Worm (Caenorhabditis elegans): Measurements from ENCODE around the gene C05B5.1.

The C05B5.1 gene

ce11 chrIII:10018007-10018406 lies 29.8 kb upstream of the C05B5.1 start:
- TF ChIP-seq fkh-8 (tag; optimal IDR thresholded peaks at IDR 0.05) (peak; percentile 6), ceh-8 (GFP tag; optimal IDR thresholded peaks at IDR 0.05) (peak; percentile 43), pax-3 (tag; optimal IDR thresholded peaks at IDR 0.05) (no peak), snpc-4 (tag; optimal IDR thresholded peaks at IDR 0.05) (peak; percentile 25)

- TF ChIP-seq ceh-63 (GFP tag; optimal IDR thresholded peaks at IDR 0.05), result no peak
- no peak for TF ChIP-seq nhr-76 (tag; optimal IDR thresholded peaks at IDR 0.05)
- peak; percentile 61 for TF ChIP-seq fkh-10 (GFP tag; optimal IDR thresholded peaks at IDR 0.05)
- TF ChIP-seq lin-13 (GFP tag; optimal IDR thresholded peaks at IDR 0.05), result no peak
- TF ChIP-seq lir-3 (tag; optimal IDR thresholded peaks at IDR 0.05; ENCODE audit: poor library complexity), result no peak
- TF ChIP-seq lsy-2 (tag; optimal IDR thresholded peaks at IDR 0.05), result peak; percentile 7 to 46
- TF ChIP-seq nhr-71 (tag; optimal IDR thresholded peaks at IDR 0.05), result peak; percentile 75
- TF ChIP-seq unc-130 (tag; optimal IDR thresholded peaks at IDR 0.05), result no peak
- no peak for TF ChIP-seq pax-3 (tag; optimal IDR thresholded peaks at IDR 0.05)
- TF ChIP-seq sup-37 (GFP tag; optimal IDR thresholded peaks at IDR 0.05), result no peak
- TF ChIP-seq swsn-7 (tag; optimal IDR thresholded peaks at IDR 0.05), result peak; percentile 43
- TF ChIP-seq rnt-1 (tag; optimal IDR thresholded peaks at IDR 0.05), result no peak
- TF ChIP-seq tlp-1 (tag; optimal IDR thresholded peaks at IDR 0.05), result no peak
- no peak for TF ChIP-seq elt-3 (tag; optimal IDR thresholded peaks at IDR 0.05)
- TF ChIP-seq mab-9 (GFP tag; IDR thresholded peaks at IDR 0.05), result no peak
- no peak for TF ChIP-seq egl-27 (tag; optimal IDR thresholded peaks at IDR 0.05)
- peak; percentile 82 for TF ChIP-seq lin-14 (GFP tag; optimal IDR thresholded peaks at IDR 0.05)
- TF ChIP-seq nhr-11 (tag; optimal IDR thresholded peaks at IDR 0.05), result no peak
- peak; percentile 34 for TF ChIP-seq snpc-4 (tag; optimal IDR thresholded peaks at IDR 0.05)
- peak; percentile 55 for TF ChIP-seq snu-23 (GFP tag; optimal IDR thresholded peaks at IDR 0.05)
- TF ChIP-seq nhr-237 (tag; optimal IDR thresholded peaks at IDR 0.05), result no peak
- TF ChIP-seq vab-15 (tag; optimal IDR thresholded peaks at IDR 0.05), result no peak
- TF ChIP-seq unc-86 (tag; optimal IDR thresholded peaks at IDR 0.05), result peak; percentile 74
- no peak for TF ChIP-seq nhr-20 (tag; optimal IDR thresholded peaks at IDR 0.05)
- no peak for TF ChIP-seq sox-4 (tag; optimal IDR thresholded peaks at IDR 0.05)
- TF ChIP-seq hlh-17 (GFP tag; optimal IDR thresholded peaks at IDR 0.05; ENCODE audit: borderline replicate concordance), result no peak
- TF ChIP-seq ceh-82 (tag; optimal IDR thresholded peaks at IDR 0.05), result peak; percentile 3 to 76 (median 11)
- no peak for TF ChIP-seq C34B4.2 (tag; optimal IDR thresholded peaks at IDR 0.05)
- peak; percentile 49 for TF ChIP-seq xbp-1 (tag; optimal IDR thresholded peaks at IDR 0.05)
- TF ChIP-seq F16B12.6 (tag; optimal IDR thresholded peaks at IDR 0.05), result no peak
- no peak for TF ChIP-seq lin-39 (tag; optimal IDR thresholded peaks at IDR 0.05)
- TF ChIP-seq lin-35 (GFP tag; optimal IDR thresholded peaks at IDR 0.05), result peak in 1 of 2 experiments; percentile 55
- TF ChIP-seq dpl-1 (GFP tag; optimal IDR thresholded peaks at IDR 0.05), result peak in 1 of 3 experiments; percentile 13
- TF ChIP-seq elt-2 (tag; optimal IDR thresholded peaks at IDR 0.05), result no peak
- no peak for TF ChIP-seq Y116A8C.19 (tag; optimal IDR thresholded peaks at IDR 0.05; ENCODE audit: borderline replicate concordance)
- no peak for TF ChIP-seq ztf-11 (tag; optimal IDR thresholded peaks at IDR 0.05)
- no peak for TF ChIP-seq ztf-4 (tag; optimal IDR thresholded peaks at IDR 0.05)
- no peak for TF ChIP-seq unc-98 (GFP tag; IDR thresholded peaks at IDR 0.05)
- TF ChIP-seq unc-62 (GFP tag; optimal IDR thresholded peaks at IDR 0.05), result no peak
- no peak for TF ChIP-seq grh-1 (GFP tag; IDR thresholded peaks at IDR 0.05)
- TF ChIP-seq nhr-19 (GFP tag; conservative IDR thresholded peaks at IDR 0.05), result no peak
- no peak for TF ChIP-seq jun-1 (tag; optimal IDR thresholded peaks at IDR 0.05)
- no peak for TF ChIP-seq lin-15B (tag; optimal IDR thresholded peaks at IDR 0.05)
- TF ChIP-seq mdl-1 (tag; optimal IDR thresholded peaks at IDR 0.05), result peak in 1 of 2 experiments; percentile 4
- no peak for TF ChIP-seq C16A3.4 (tag; optimal IDR thresholded peaks at IDR 0.05)
- TF ChIP-seq irx-1 (tag; optimal IDR thresholded peaks at IDR 0.05), result no peak
- no peak for TF ChIP-seq ama-1 (optimal IDR thresholded peaks at IDR 0.05)
- TF ChIP-seq nhr-85 (tag), result no peak
Observed at ce11 chrIII:10016413-10017051, 28.3 kb upstream of the C05B5.1 start, which contains the start of gene rgs-1. TSS of gene rgs-1 (minus strand) at chrIII:10016558.

Measured in whole organism, L1 larva.